Worm (Caenorhabditis elegans) whole organism, L4 larva: ENCODE data around the gene M04D8.4.

Experiments used
- ceh-62 ChIP-seq: sonication (generic microtip); optimal IDR thresholded peaks from 2 replicates; lab custom pipeline; 2017; ENCODE audit warnings: missing biosample characterization, missing genetic modification characterization
- pha-4 ChIP-seq, 2 experiments: fragments of 150-350 bp in 1 of 2; fragments of 200-800 bp in 1 of 2; sonication (Bioruptor generic) in 1 of 2; IDR thresholded peaks in 1 of 2; optimal IDR thresholded peaks in 1 of 2; 2 replicates each; pipeline versions ENCODE4 v1.3.6 to Lab custom; 2014 to 2022; ENCODE audit warnings: missing genetic modification characterization in 2 of 2, missing genetic modification reagents in 2 of 2, missing biosample characterization in 1 of 2, missing compliant biosample characterization in 1 of 2
- tag-97 ChIP-seq: fragments of 200-800 bp; sonication (Bioruptor generic); IDR thresholded peaks from 2 replicates; pipeline ENCODE4 v1.3.6; 2022; ENCODE audit warnings: missing genetic modification characterization, missing compliant biosample characterization
- zip-2 ChIP-seq: fragments of 150-350 bp; optimal IDR thresholded peaks from 2 replicates; lab custom pipeline; 2014; ENCODE audit warnings: missing biosample characterization, missing genetic modification characterization

ce11 chrIII:10006734-10007348 lies 23.6 kb downstream of the M04D8.4 start, which contains the start of gene C05B5.8:
- TF ChIP-seq tag-97: no peak
- no peak for TF ChIP-seq ceh-62 (tag; lab: Kevin White, UChicago)
- TF ChIP-seq pha-4 (GFP tag; IDR thresholded peaks at IDR 0.05; lab: Robert Waterston, UW): no peak
- TF ChIP-seq pha-4 (tag; optimal IDR thresholded peaks at IDR 0.05; lab: Kevin White, UChicago): no peak
- TF ChIP-seq zip-2 (tag; lab: Kevin White, UChicago): no peak
